Worm (Caenorhabditis elegans) whole organism, L2 larva: ENCODE results near the gene Y17G7B.21.
A peak's percentile ranks its signal among the peaks of the same experiment; 100 is the strongest.

ENCODE experiments used
- C34F6.9 ChIP-seq: fragments of 150-350 bp; optimal IDR thresholded peaks from 2 replicates; lab custom pipeline; 2014; ENCODE audit warnings: missing biosample characterization, missing genetic modification characterization
- R02D3.7 ChIP-seq: fragments of 150-350 bp; optimal IDR thresholded peaks from 2 replicates; lab custom pipeline; 2014; ENCODE audit warnings: missing biosample characterization, missing genetic modification characterization
- Y55F3AM.14 ChIP-seq: fragments of 200-800 bp; sonication (Bioruptor generic); optimal IDR thresholded peaks from 2 replicates; lab custom pipeline; 2018; ENCODE audit warnings: mild to moderate bottlenecking, missing genetic modification characterization, missing compliant biosample characterization
- ZK546.5 ChIP-seq: sonication (generic microtip); optimal IDR thresholded peaks from 2 replicates; lab custom pipeline; 2017; ENCODE audit warnings: missing biosample characterization, missing genetic modification characterization
- alr-1 ChIP-seq: fragments of 150-350 bp; optimal IDR thresholded peaks from 2 replicates; lab custom pipeline; 2014; ENCODE audit warnings: missing biosample characterization, missing genetic modification characterization
- aly-2 ChIP-seq: fragments of 150-350 bp; optimal IDR thresholded peaks from 2 replicates; lab custom pipeline; 2014; ENCODE audit warnings: missing biosample characterization, missing genetic modification characterization
- ama-1 ChIP-seq: fragments of 150-350 bp; optimal IDR thresholded peaks from 2 replicates; lab custom pipeline; 2018; ENCODE audit warnings: inconsistent platforms
- blmp-1 ChIP-seq: sonication (generic microtip); optimal IDR thresholded peaks from 2 replicates; lab custom pipeline; 2017; ENCODE audit warnings: missing genetic modification characterization, mild to moderate bottlenecking, missing compliant biosample characterization, antibody characterized with exemption, moderate library complexity; ENCODE audit not compliant: insufficient read depth
- ceh-16 ChIP-seq: fragments of 150-350 bp; optimal IDR thresholded peaks from 2 replicates; lab custom pipeline; 2014; ENCODE audit warnings: missing biosample characterization, missing genetic modification characterization
- ceh-82 ChIP-seq: fragments of 150-350 bp; optimal IDR thresholded peaks from 2 replicates; lab custom pipeline; 2014; ENCODE audit warnings: missing biosample characterization, missing genetic modification characterization
- dmd-4 ChIP-seq: sonication (generic microtip); optimal IDR thresholded peaks from 2 replicates; lab custom pipeline; 2017; ENCODE audit warnings: missing biosample characterization, missing genetic modification characterization
- egl-27 ChIP-seq: sonication (generic microtip); optimal IDR thresholded peaks from 3 replicates; lab custom pipeline; 2017; ENCODE audit warnings: missing biosample characterization, missing genetic modification reagents, missing genetic modification characterization
- elt-3 ChIP-seq: sonication (generic microtip); optimal IDR thresholded peaks from 2 replicates; lab custom pipeline; 2017; ENCODE audit warnings: missing biosample characterization, missing genetic modification characterization
- gmeb-1 ChIP-seq: fragments of 150-350 bp; optimal IDR thresholded peaks from 2 replicates; lab custom pipeline; 2014; ENCODE audit warnings: missing biosample characterization, missing genetic modification characterization
- lin-11 ChIP-seq: fragments of 150-350 bp; sonication (generic microtip); optimal IDR thresholded peaks from 2 replicates; lab custom pipeline; 2014; ENCODE audit warnings: missing biosample characterization, missing genetic modification characterization, inconsistent platforms, mixed read lengths
- lin-13 ChIP-seq: fragments of 150-350 bp; optimal IDR thresholded peaks from 2 replicates; lab custom pipeline; 2014; ENCODE audit warnings: missing biosample characterization, missing genetic modification reagents, missing genetic modification characterization
- lin-39 ChIP-seq: fragments of 150-350 bp; optimal IDR thresholded peaks from 2 replicates; lab custom pipeline; 2014; ENCODE audit warnings: missing biosample characterization, missing genetic modification reagents, missing genetic modification characterization
- lsy-2 ChIP-seq, 2 experiments: fragments of 150-350 bp in 1 of 2; sonication (generic microtip) in 1 of 2; optimal IDR thresholded peaks; 2 replicates each; lab custom pipeline; 2014 to 2017; ENCODE audit warnings: missing biosample characterization in 2 of 2, missing genetic modification characterization in 2 of 2
- mab-5 ChIP-seq: fragments of 150-350 bp; optimal IDR thresholded peaks from 2 replicates; lab custom pipeline; 2014; ENCODE audit warnings: missing biosample characterization, missing genetic modification characterization
- mbf-1 ChIP-seq: sonication (generic microtip); optimal IDR thresholded peaks from 2 replicates; lab custom pipeline; 2017; ENCODE audit warnings: missing biosample characterization, missing genetic modification characterization
- nhr-10 ChIP-seq: sonication (generic microtip); optimal IDR thresholded peaks from 2 replicates; lab custom pipeline; 2017; ENCODE audit warnings: missing biosample characterization, missing genetic modification characterization
- nhr-11 ChIP-seq: fragments of 150-350 bp; optimal IDR thresholded peaks from 2 replicates; lab custom pipeline; 2014; ENCODE audit warnings: missing biosample characterization, missing genetic modification characterization
- nhr-12 ChIP-seq: fragments of 150-350 bp; optimal IDR thresholded peaks from 2 replicates; lab custom pipeline; 2014; ENCODE audit warnings: missing biosample characterization, missing genetic modification characterization
- nhr-129 ChIP-seq: fragments of 150-350 bp; optimal IDR thresholded peaks from 2 replicates; lab custom pipeline; 2014; ENCODE audit warnings: missing biosample characterization, missing genetic modification characterization
- nhr-21 ChIP-seq: fragments of 150-350 bp; optimal IDR thresholded peaks from 2 replicates; lab custom pipeline; 2014; ENCODE audit warnings: missing biosample characterization, missing genetic modification characterization
- nhr-25 ChIP-seq: fragments of 150-350 bp; sonication (generic microtip); optimal IDR thresholded peaks from 3 replicates; lab custom pipeline; 2014; ENCODE audit warnings: missing biosample characterization, missing genetic modification characterization
- nhr-77 ChIP-seq: fragments of 150-350 bp; optimal IDR thresholded peaks from 2 replicates; lab custom pipeline; 2014; ENCODE audit warnings: missing biosample characterization, missing genetic modification characterization
- peb-1 ChIP-seq: fragments of 150-350 bp; optimal IDR thresholded peaks from 2 replicates; lab custom pipeline; 2014; ENCODE audit warnings: missing biosample characterization, missing genetic modification characterization
- skn-1 ChIP-seq: sonication (generic microtip); optimal IDR thresholded peaks from 2 replicates; lab custom pipeline; 2017; ENCODE audit warnings: missing biosample characterization, missing genetic modification characterization
- sma-3 ChIP-seq: sonication (generic microtip); optimal IDR thresholded peaks from 2 replicates; lab custom pipeline; 2016; ENCODE audit warnings: missing genetic modification reagents, missing genetic modification characterization, missing compliant biosample characterization
- sma-9 ChIP-seq, 2 experiments: fragments of 150-350 bp in 1 of 2; sonication (generic microtip) in 1 of 2; optimal IDR thresholded peaks; 2 replicates each; lab custom pipeline; 2014 to 2016; ENCODE audit warnings: missing genetic modification characterization in 2 of 2, mild to moderate bottlenecking in 1 of 2, missing biosample characterization in 1 of 2, missing compliant biosample characterization in 1 of 2, missing genetic modification reagents in 1 of 2, moderate library complexity in 1 of 2
- unc-39 ChIP-seq: fragments of 150-350 bp; optimal IDR thresholded peaks from 2 replicates; lab custom pipeline; 2014; ENCODE audit warnings: missing biosample characterization, missing genetic modification characterization
- unc-55 ChIP-seq: fragments of 150-350 bp; sonication (generic microtip); optimal IDR thresholded peaks from 3 replicates; lab custom pipeline; 2014; ENCODE audit warnings: missing biosample characterization, missing genetic modification reagents, missing genetic modification characterization
- unc-62 ChIP-seq: fragments of 150-350 bp; optimal IDR thresholded peaks from 2 replicates; lab custom pipeline; 2014; ENCODE audit warnings: missing biosample characterization, missing genetic modification reagents, missing genetic modification characterization
- zag-1 ChIP-seq: fragments of 150-350 bp; optimal IDR thresholded peaks from 2 replicates; lab custom pipeline; 2014; ENCODE audit warnings: missing biosample characterization, missing genetic modification characterization
- ztf-11 ChIP-seq: sonication (generic microtip); optimal IDR thresholded peaks from 2 replicates; lab custom pipeline; 2017; ENCODE audit warnings: missing biosample characterization, missing genetic modification characterization
- ztf-4 ChIP-seq: fragments of 150-350 bp; optimal IDR thresholded peaks from 2 replicates; lab custom pipeline; 2014; ENCODE audit warnings: missing biosample characterization, missing genetic modification characterization

Y17G7B.21 gene

DNA sequence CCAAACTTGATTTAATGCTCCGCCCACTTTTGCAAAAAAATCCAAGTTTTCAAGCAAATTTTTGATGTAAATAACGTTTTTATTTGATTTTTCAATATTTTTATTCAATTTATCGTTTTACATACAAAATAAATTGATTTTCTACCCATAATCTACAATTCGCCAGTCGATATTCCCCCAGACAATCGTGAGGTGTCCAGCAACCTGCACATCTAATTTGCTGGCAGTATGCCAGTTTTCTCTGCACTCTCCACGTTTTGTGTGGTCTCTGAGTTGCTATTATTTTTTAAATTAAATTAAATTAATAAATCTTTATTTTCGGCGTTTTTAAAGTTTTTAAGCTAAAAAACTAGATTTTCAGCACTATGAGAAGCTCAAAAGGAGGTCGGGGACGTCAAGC lies 2.6 kb upstream of the Y17G7B.21 start (continued):
- TF ChIP-seq ztf-4 (tag; lab: Kevin White, UChicago): peak; percentile 80
- no peak for TF ChIP-seq alr-1 (tag; lab: Kevin White, UChicago)
- no peak for TF ChIP-seq sma-9 (GFP tag; optimal IDR thresholded peaks at IDR 0.05; lab: Kevin White, UChicago)
- no peak for TF ChIP-seq sma-9 (tag; optimal IDR thresholded peaks at IDR 0.05; lab: Kevin White, UChicago)
- TF ChIP-seq gmeb-1 (tag; lab: Kevin White, UChicago): peak; percentile 85

DNA sequence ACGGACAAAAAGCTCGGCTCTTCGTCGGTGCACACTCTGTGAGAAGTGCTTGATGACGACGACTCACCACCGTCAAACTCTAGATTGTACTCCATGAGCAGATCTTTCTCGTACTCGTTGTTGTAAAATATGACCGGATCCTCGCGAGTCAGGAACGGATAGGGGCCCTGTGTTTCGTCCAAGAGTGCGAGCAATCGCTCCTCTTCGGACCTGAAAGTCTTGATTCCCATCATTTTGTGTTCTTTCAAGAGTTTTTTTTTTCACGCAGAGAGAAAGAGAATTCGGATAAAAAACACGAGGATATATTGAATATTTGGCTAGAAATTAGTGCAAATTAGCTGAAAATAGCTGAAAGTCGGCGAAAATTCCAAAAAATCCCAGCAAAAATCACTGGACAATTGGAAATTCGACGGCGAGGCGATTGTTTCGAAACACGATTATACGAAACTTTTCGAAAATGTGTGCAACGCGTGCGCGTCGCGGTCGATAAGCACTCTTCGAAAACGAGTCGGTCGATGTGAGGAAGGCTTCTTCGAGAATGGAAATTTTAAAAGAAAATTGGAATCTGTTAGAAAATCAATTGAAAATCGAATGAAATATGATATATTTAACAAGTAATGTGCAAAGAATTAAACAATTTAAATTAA lies 2.1 kb upstream of the Y17G7B.21 start, which contains the start of the genes ash-2 and Y17G7B.20:
Gene ash-2 (plus strand): TSS at position 390 of the 647 bp plus-strand sequence.
Gene Y17G7B.20 (minus strand): TSS at position 396 of the 647 bp plus-strand sequence.
- no peak for TF ChIP-seq ZK546.5 (tag; lab: Kevin White, UChicago)
- TF ChIP-seq nhr-77 (tag; lab: Kevin White, UChicago): no peak
- no peak for TF ChIP-seq egl-27 (tag; lab: Kevin White, UChicago)
- TF ChIP-seq unc-39 (tag; lab: Kevin White, UChicago): no peak
- no peak for TF ChIP-seq blmp-1
- TF ChIP-seq lin-11 (tag; lab: Kevin White, UChicago): no peak
- TF ChIP-seq nhr-129 (tag; lab: Kevin White, UChicago): no peak
- no peak for TF ChIP-seq ztf-11 (tag; lab: Kevin White, UChicago)
- no peak for TF ChIP-seq ztf-4 (tag; lab: Kevin White, UChicago)
- no peak for TF ChIP-seq gmeb-1 (tag; lab: Kevin White, UChicago)
- no peak for TF ChIP-seq nhr-21 (tag; lab: Kevin White, UChicago)
- TF ChIP-seq R02D3.7: no peak
- no peak for TF ChIP-seq elt-3 (tag; lab: Kevin White, UChicago)
- no peak for TF ChIP-seq lin-39
- no peak for TF ChIP-seq skn-1 (tag; lab: Kevin White, UChicago)
- peak; percentile 77 for TF ChIP-seq C34F6.9 (tag; lab: Kevin White, UChicago)
- TF ChIP-seq ama-1 (lab: Kevin White, UChicago): peak; percentile 64
- TF ChIP-seq Y55F3AM.14 (GFP tag; lab: Kevin White, UChicago): no peak
- TF ChIP-seq nhr-12: no peak
- TF ChIP-seq unc-62 (GFP tag; lab: Kevin White, UChicago): no peak
- TF ChIP-seq aly-2 (tag; lab: Kevin White, UChicago): no peak
- no peak for TF ChIP-seq lin-13
- no peak for TF ChIP-seq nhr-10 (tag; lab: Kevin White, UChicago)
- no peak for TF ChIP-seq nhr-11 (tag; lab: Kevin White, UChicago)
- no peak for TF ChIP-seq sma-3 (GFP tag; lab: Kevin White, UChicago)
- no peak for TF ChIP-seq ceh-16
- TF ChIP-seq zag-1: peak; percentile 44
- no peak for TF ChIP-seq mab-5 (tag; lab: Kevin White, UChicago)
- TF ChIP-seq dmd-4 (tag; lab: Kevin White, UChicago): no peak
- TF ChIP-seq ceh-82 (tag; lab: Kevin White, UChicago): no peak
- TF ChIP-seq peb-1 (tag; lab: Kevin White, UChicago): no peak
- TF ChIP-seq unc-55 (GFP tag; lab: Kevin White, UChicago): peak; percentile 23
- no peak for TF ChIP-seq mbf-1
- TF ChIP-seq lsy-2 (tag; optimal IDR thresholded peaks at IDR 0.05; lab: Kevin White, UChicago): peak in 1 of 2 experiments; percentile 23
- no peak for TF ChIP-seq nhr-25

DNA sequence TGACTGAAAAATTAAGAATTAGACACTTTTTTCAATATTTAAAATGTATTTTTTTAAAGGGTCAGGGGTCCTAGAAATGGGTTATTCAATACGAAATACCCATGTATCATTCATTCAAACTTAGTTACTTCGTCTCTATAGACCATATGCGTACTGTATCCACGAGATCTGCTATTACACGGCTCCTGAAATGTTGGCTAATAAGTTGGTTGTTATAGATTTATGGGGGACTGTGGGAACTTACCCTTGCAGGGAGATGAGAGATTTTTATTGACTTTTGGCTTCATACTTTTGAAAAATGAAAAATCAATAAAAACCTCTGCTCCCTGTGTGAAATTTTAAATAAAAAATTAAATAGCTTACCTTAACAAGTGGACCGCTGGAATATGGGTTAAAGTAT lies 1.5 kb upstream of the Y17G7B.21 start:
- TF ChIP-seq unc-55 (GFP tag; lab: Kevin White, UChicago) (no peak), ztf-4 (tag; lab: Kevin White, UChicago) (no peak), ztf-11 (tag; lab: Kevin White, UChicago) (no peak), ZK546.5 (tag; lab: Kevin White, UChicago) (no peak), R02D3.7 (no peak), unc-39 (tag; lab: Kevin White, UChicago) (no peak), nhr-10 (tag; lab: Kevin White, UChicago) (no peak), skn-1 (tag; lab: Kevin White, UChicago) (no peak), nhr-77 (tag; lab: Kevin White, UChicago) (no peak), mab-5 (tag; lab: Kevin White, UChicago) (no peak), lin-13 (no peak)
- TF ChIP-seq, all 48 proteins: peak for 0
